Fruit fly (Drosophila melanogaster) whole organism, embryonic: ENCODE measurements around the gene dmrt11E.

ENCODE experiments used
- ATbp ChIP-seq: fragments of 200-800 bp; sonication (Bioruptor generic); optimal IDR thresholded peaks from 2 replicates; lab custom pipeline; 2017; ENCODE audit warnings: missing biosample characterization, mild to moderate bottlenecking, missing genetic modification characterization, missing genetic modification reagents
- Antp ChIP-seq: fragments of 200-800 bp; sonication (Bioruptor generic); optimal IDR thresholded peaks from 3 replicates; lab custom pipeline; 2016; ENCODE audit warnings: missing biosample characterization, missing genetic modification characterization
- CG11456 ChIP-seq: fragments of 200-800 bp; sonication (Bioruptor generic); IDR thresholded peaks from 3 replicates; pipeline ENCODE4 v1.3.6; 2022; ENCODE audit warnings: missing biosample characterization, missing genetic modification characterization
- CG14441 ChIP-seq: fragments of 200-800 bp; sonication (Bioruptor generic); IDR thresholded peaks from 2 replicates; pipeline ENCODE4 v1.3.6; 2022; ENCODE audit warnings: missing biosample characterization, missing genetic modification characterization
- CG17359 ChIP-seq: fragments of 200-800 bp; sonication (Bioruptor generic); optimal IDR thresholded peaks from 3 replicates; lab custom pipeline; 2018; ENCODE audit warnings: missing biosample characterization, mild to moderate bottlenecking, missing genetic modification characterization, moderate library complexity
- CG32532 ChIP-seq: fragments of 200-800 bp; sonication (Bioruptor generic); IDR thresholded peaks from 2 replicates; pipeline ENCODE4 v1.3.6; 2022; ENCODE audit warnings: missing biosample characterization, missing genetic modification characterization
- CG7786 ChIP-seq: fragments of 200-800 bp; sonication (Bioruptor generic); optimal IDR thresholded peaks from 2 replicates; lab custom pipeline; 2016; ENCODE audit warnings: missing biosample characterization, missing genetic modification characterization
- CG7839 ChIP-seq: fragments of 200-800 bp; sonication (Bioruptor generic); optimal IDR thresholded peaks from 3 replicates; lab custom pipeline; 2018; ENCODE audit warnings: missing biosample characterization, mild to moderate bottlenecking, missing genetic modification characterization, moderate library complexity
- CG8290 ChIP-seq, 3 experiments: fragments of 200-800 bp; sonication (Bioruptor generic); optimal IDR thresholded peaks; 2 replicates each; lab custom pipeline; 2016 to 2019; ENCODE audit warnings: missing biosample characterization in 3 of 3, missing genetic modification characterization in 3 of 3, mild to moderate bottlenecking in 2 of 3, moderate library complexity in 1 of 3
- CG9215 ChIP-seq: fragments of 200-800 bp; sonication (Bioruptor generic); IDR thresholded peaks from 2 replicates; pipeline ENCODE4 v1.3.6; 2022; ENCODE audit warnings: missing biosample characterization, missing genetic modification characterization
- Dbx ChIP-seq: fragments of 200-800 bp; sonication (Bioruptor generic); IDR thresholded peaks from 3 replicates; pipeline ENCODE4 v1.3.6; 2022; ENCODE audit warnings: missing biosample characterization, missing genetic modification characterization
- Drgx ChIP-seq: fragments of 200-800 bp; sonication (Bioruptor generic); IDR thresholded peaks from 2 replicates; pipeline ENCODE4 v1.3.6; 2022; ENCODE audit warnings: missing biosample characterization, missing genetic modification characterization
- Hr51 ChIP-seq, 2 experiments: fragments of 200-800 bp; sonication (Bioruptor generic); optimal IDR thresholded peaks; 2 replicates in 1 of 2; 3 replicates in 1 of 2; lab custom pipeline; 2016 to 2018; ENCODE audit warnings: missing biosample characterization in 2 of 2, missing genetic modification characterization in 2 of 2, mild to moderate bottlenecking in 1 of 2, moderate library complexity in 1 of 2
- NfI ChIP-seq: fragments of 200-800 bp; sonication (Bioruptor generic); optimal IDR thresholded peaks from 3 replicates; lab custom pipeline; 2018; ENCODE audit warnings: missing biosample characterization, mild to moderate bottlenecking, missing genetic modification characterization, moderate library complexity
- Six4 ChIP-seq: fragments of 200-800 bp; sonication (Bioruptor generic); optimal IDR thresholded peaks from 2 replicates; lab custom pipeline; 2016; ENCODE audit warnings: missing biosample characterization, missing genetic modification characterization
- Sox102F ChIP-seq: fragments of 200-800 bp; sonication (Bioruptor generic); optimal IDR thresholded peaks from 2 replicates; lab custom pipeline; 2018; ENCODE audit warnings: missing biosample characterization, mild to moderate bottlenecking, missing genetic modification characterization, moderate library complexity
- Xrp1 ChIP-seq: fragments of 200-800 bp; sonication (Bioruptor generic); IDR thresholded peaks from 2 replicates; pipeline ENCODE4 v1.3.6; 2022; ENCODE audit warnings: missing biosample characterization, missing genetic modification characterization
- abd-A ChIP-seq: fragments of 200-800 bp; sonication (Bioruptor generic); optimal IDR thresholded peaks from 3 replicates; lab custom pipeline; 2019; ENCODE audit warnings: missing biosample characterization, mild to moderate bottlenecking, missing genetic modification characterization, moderate library complexity
- aop ChIP-seq: fragments of 200-800 bp; sonication (Bioruptor generic); IDR thresholded peaks from 2 replicates; pipeline ENCODE4 v1.3.6; 2022; ENCODE audit warnings: missing biosample characterization, missing genetic modification characterization
- ara ChIP-seq: fragments of 200-800 bp; sonication (Bioruptor generic); IDR thresholded peaks from 2 replicates; pipeline ENCODE4 v1.3.6; 2022; ENCODE audit warnings: missing biosample characterization, missing genetic modification characterization
- corto ChIP-seq: fragments of 200-800 bp; sonication (Bioruptor generic); optimal IDR thresholded peaks from 2 replicates; lab custom pipeline; 2016; ENCODE audit warnings: missing biosample characterization, mild to moderate bottlenecking, missing genetic modification characterization, moderate library complexity
- gsb-n ChIP-seq: fragments of 200-800 bp; sonication (Bioruptor generic); optimal IDR thresholded peaks from 3 replicates; lab custom pipeline; 2018; ENCODE audit warnings: missing biosample characterization, mild to moderate bottlenecking, missing genetic modification characterization
- hkb ChIP-seq, 2 experiments: fragments of 200-800 bp in 1 of 2; fragments of >200 bp in 1 of 2; sonication (Bioruptor generic) in 1 of 2; IDR thresholded peaks in 1 of 2; optimal IDR thresholded peaks in 1 of 2; 2 replicates each; pipeline versions ENCODE4 v1.3.6 to Lab custom; 2017 to 2022; ENCODE audit warnings: missing biosample characterization in 1 of 2, missing genetic modification characterization in 1 of 2
- ind ChIP-seq: fragments of 200-800 bp; sonication (Bioruptor generic); optimal IDR thresholded peaks from 3 replicates; lab custom pipeline; 2016; ENCODE audit warnings: missing biosample characterization, missing genetic modification characterization
- insv ChIP-seq, 2 experiments: fragments of 200-800 bp; sonication (Bioruptor generic); optimal IDR thresholded peaks; 3 replicates each; lab custom pipeline; 2016 to 2018; ENCODE audit warnings: missing biosample characterization in 2 of 2, missing genetic modification characterization in 2 of 2
- lab ChIP-seq: fragments of 200-800 bp; sonication (Bioruptor generic); optimal IDR thresholded peaks from 3 replicates; lab custom pipeline; 2017; ENCODE audit warnings: missing biosample characterization, missing genetic modification characterization, mild to moderate bottlenecking, moderate library complexity, missing genetic modification reagents
- lbe ChIP-seq: fragments of 200-800 bp; sonication (Bioruptor generic); optimal IDR thresholded peaks from 2 replicates; lab custom pipeline; 2016; ENCODE audit warnings: missing biosample characterization, mild to moderate bottlenecking, missing genetic modification characterization
- lilli ChIP-seq: fragments of 200-800 bp; sonication (Bioruptor generic); optimal IDR thresholded peaks from 3 replicates; lab custom pipeline; 2016; ENCODE audit warnings: missing biosample characterization, missing genetic modification characterization
- nmo ChIP-seq: fragments of 200-800 bp; sonication (Bioruptor generic); optimal IDR thresholded peaks from 2 replicates; lab custom pipeline; 2018; ENCODE audit warnings: missing biosample characterization, mild to moderate bottlenecking, missing genetic modification characterization, moderate library complexity
- pan ChIP-seq, 4 experiments: fragments of >200 bp in 3 of 4; fragments of 200-800 bp in 1 of 4; sonication (Bioruptor generic) in 1 of 4; optimal IDR thresholded peaks in 3 of 4; IDR thresholded peaks in 1 of 4; 2 replicates each; pipeline versions ENCODE4 v1.3.6 to Lab custom; 2017 to 2022; ENCODE audit warnings: missing biosample characterization in 2 of 4, missing genetic modification characterization in 2 of 4, mixed read lengths in 1 of 4
- pho ChIP-seq: fragments of 200-800 bp; sonication (Bioruptor generic); optimal IDR thresholded peaks from 2 replicates; lab custom pipeline; 2016; ENCODE audit warnings: missing biosample characterization, missing genetic modification characterization
- phol ChIP-seq: fragments of 200-800 bp; sonication (Bioruptor generic); optimal IDR thresholded peaks from 3 replicates; lab custom pipeline; 2018; ENCODE audit warnings: missing biosample characterization, mild to moderate bottlenecking, missing genetic modification characterization, moderate library complexity
- prd ChIP-seq, 3 experiments: fragments of >200 bp in 2 of 3; fragments of 200-800 bp in 1 of 3; sonication (Bioruptor generic) in 1 of 3; optimal IDR thresholded peaks in 2 of 3; IDR thresholded peaks in 1 of 3; 2 replicates in 2 of 3; 3 replicates in 1 of 3; pipeline versions ENCODE4 v1.3.6 to Lab custom; 2017 to 2022; ENCODE audit warnings: missing biosample characterization in 1 of 3, missing genetic modification characterization in 1 of 3
- row ChIP-seq: fragments of 200-800 bp; sonication (Bioruptor generic); IDR thresholded peaks from 3 replicates; pipeline ENCODE4 v1.3.6; 2022; ENCODE audit warnings: missing biosample characterization, missing genetic modification characterization
- seq ChIP-seq: fragments of 200-800 bp; sonication (Bioruptor generic); IDR thresholded peaks from 2 replicates; pipeline ENCODE4 v1.3.6; 2022; ENCODE audit warnings: missing biosample characterization, missing genetic modification characterization
- slbo ChIP-seq: fragments of 200-800 bp; sonication (Bioruptor generic); IDR thresholded peaks from 2 replicates; pipeline ENCODE4 v1.3.6; 2022; ENCODE audit warnings: missing biosample characterization, missing genetic modification characterization
- ttk ChIP-seq: fragments of 200-800 bp; sonication (Bioruptor generic); IDR thresholded peaks from 2 replicates; pipeline ENCODE4 v2.1.2; 2022; ENCODE audit warnings: missing biosample characterization, missing genetic modification characterization

The dmrt11E gene

dm6 chrX:13331814-13332701 is 35.9 kb upstream of the dmrt11E start (continued):
- TF ChIP-seq hkb (optimal IDR thresholded peaks at IDR 0.05; lab: Kevin White, UChicago) (no peak), hkb (GFP tag; IDR thresholded peaks at IDR 0.05; lab: Robert Waterston, UW) (0 out of 2 replicates have a peak, but pooled peaks have one; percentile 23), CG32532 (GFP tag; lab: Robert Waterston, UW) (0 out of 2 replicates have a peak, but pooled peaks have one; percentile 27), abd-A (tag; lab: Kevin White, UChicago) (no peak), corto (GFP tag; lab: Kevin White, UChicago) (peak; percentile 61), CG11456 (no peak), row (GFP tag; lab: Robert Waterston, UW) (peak; percentile 29; the same call in 2 of the 3 replicates), Dbx (GFP tag; lab: Robert Waterston, UW) (0 out of 3 replicates have a peak, but pooled peaks have one; percentile 13), ATbp (GFP tag; lab: Kevin White, UChicago) (peak; percentile 34), ind (GFP tag; lab: Kevin White, UChicago) (peak; percentile 24), ara (GFP tag; lab: Robert Waterston, UW) (no peak), CG8290 (GFP tag; optimal IDR thresholded peaks at IDR 0.05; lab: Kevin White, UChicago) (peak; percentile 5), CG8290 (tag; optimal IDR thresholded peaks at IDR 0.05; lab: Kevin White, UChicago) (peak in 1 of 2 experiments; percentile 70), CG17359 (tag; lab: Kevin White, UChicago) (peak; percentile 60), Hr51 (GFP tag; optimal IDR thresholded peaks at IDR 0.05; lab: Kevin White, UChicago) (peak in 1 of 2 experiments; percentile 33), CG14441 (GFP tag; lab: Robert Waterston, UW) (peak; percentile 56), Six4 (GFP tag; lab: Kevin White, UChicago) (no peak), Drgx (peak; percentile 89), lilli (GFP tag; lab: Kevin White, UChicago) (peak; percentile 18), CG7839 (tag; lab: Kevin White, UChicago) (peak; percentile 7), phol (tag; lab: Kevin White, UChicago) (peak; percentile 15), Sox102F (peak; percentile 48), Xrp1 (GFP tag; lab: Robert Waterston, UW) (peak; percentile 27; the same call in 1 of the 2 replicates), seq (GFP tag; lab: Robert Waterston, UW) (0 out of 2 replicates have a peak, but pooled peaks have one; percentile 27), insv (GFP tag; optimal IDR thresholded peaks at IDR 0.05; lab: Kevin White, UChicago) (no peak), CG9215 (no peak), aop (GFP tag; lab: Robert Waterston, UW) (0 out of 2 replicates have a peak, but pooled peaks have one; percentile 28), prd (optimal IDR thresholded peaks at IDR 0.05; lab: Kevin White, UChicago) (no peak), prd (GFP tag; IDR thresholded peaks at IDR 0.05; lab: Robert Waterston, UW) (peak; percentile 31; the same call in 2 of the 3 replicates), gsb-n (tag; lab: Kevin White, UChicago) (no peak), nmo (GFP tag; lab: Kevin White, UChicago) (no peak), ttk (0 out of 2 replicates have a peak, but pooled peaks have one; percentile 16), CG7786 (GFP tag; lab: Kevin White, UChicago) (peak; percentile 1), pho (GFP tag; lab: Kevin White, UChicago) (no peak), pan (optimal IDR thresholded peaks at IDR 0.05; lab: Kevin White, UChicago) (no peak), pan (GFP tag; optimal IDR thresholded peaks at IDR 0.05 in 1 of 2, IDR thresholded peaks at IDR 0.05 in 1 of 2) (peak in 1 of 2 experiments; percentile 38), lbe (GFP tag; lab: Kevin White, UChicago) (peak; percentile 61), slbo (peak; percentile 35; the same call in 1 of the 2 replicates), lab (GFP tag; lab: Kevin White, UChicago) (peak; percentile 5), NfI (GFP tag; lab: Kevin White, UChicago) (peak; percentile 21), Antp (peak; percentile 5)
- TF ChIP-seq, all 482 proteins: peak for 66
